Fruit fly (Drosophila melanogaster): Measurements from ENCODE around the gene FMRFaR.

The FMRFaR gene

DNA sequence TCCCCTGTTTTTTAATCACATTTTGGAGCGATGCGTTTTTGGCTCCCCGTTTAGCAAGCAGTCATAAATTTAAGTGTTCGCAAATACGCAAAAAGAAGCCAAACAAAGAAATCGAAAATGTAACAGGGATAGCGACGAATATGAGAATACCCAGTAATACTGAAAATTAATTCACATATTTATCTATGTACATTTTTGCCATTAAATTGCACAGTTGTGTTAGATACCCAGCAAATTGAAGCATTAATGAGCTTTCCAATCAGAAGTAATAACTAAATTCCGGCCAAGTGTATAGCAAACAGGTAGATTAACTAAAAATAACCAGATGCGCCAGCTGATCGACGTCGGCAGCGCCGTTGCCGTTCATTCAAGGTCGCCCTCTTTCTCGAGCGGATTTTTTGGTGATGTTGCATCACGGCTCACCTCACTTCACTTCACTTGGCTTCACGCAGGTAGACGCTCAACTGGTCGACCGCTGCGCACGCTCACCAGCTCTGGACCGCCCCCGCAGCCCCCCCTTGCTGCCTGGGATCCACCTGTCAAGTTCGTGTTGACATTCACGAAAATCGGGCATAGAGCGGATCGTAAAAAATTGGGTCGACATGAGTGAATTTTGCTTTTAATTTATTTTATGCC, 35.6 kb downstream of the FMRFaR start (continued):
- TF ChIP-seq dmrt11E (tag; optimal IDR thresholded peaks at IDR 0.05) (no peak), lab (GFP tag; optimal IDR thresholded peaks at IDR 0.05) (no peak), Asciz (GFP tag; optimal IDR thresholded peaks at IDR 0.05) (no peak), grau (tag; optimal IDR thresholded peaks at IDR 0.05) (peak; percentile 3), ssp (GFP tag; IDR thresholded peaks at IDR 0.05) (no peak), slbo (GFP tag; IDR thresholded peaks at IDR 0.05) (0 out of 2 replicates have a peak, but pooled peaks have one; percentile 17), Adf1 (GFP tag; IDR thresholded peaks at IDR 0.05) (peak; percentile 24; the same call in 1 of the 2 replicates), bsh (GFP tag; optimal IDR thresholded peaks at IDR 0.05) (no peak), croc (GFP tag; conservative IDR thresholded peaks at IDR 0.05) (no peak), Dip3 (GFP tag; optimal IDR thresholded peaks at IDR 0.05) (no peak), insv (GFP tag; optimal IDR thresholded peaks at IDR 0.05) (no peak), CG17186 (GFP tag; optimal IDR thresholded peaks at IDR 0.05) (no peak), Atf6 (GFP tag; IDR thresholded peaks at IDR 0.05) (no peak), Myb (GFP tag; optimal IDR thresholded peaks at IDR 0.05) (no peak), inv (GFP tag; IDR thresholded peaks at IDR 0.05; ENCODE audit: partially characterized antibody) (no peak), CHES-1-like (GFP tag; optimal IDR thresholded peaks at IDR 0.05) (no peak), bigmax (GFP tag; optimal IDR thresholded peaks at IDR 0.05) (no peak), CG7987 (GFP tag; optimal IDR thresholded peaks at IDR 0.05) (peak; percentile 53), ken (GFP tag; IDR thresholded peaks at IDR 0.05) (0 out of 3 replicates have a peak, but pooled peaks have one; percentile 9), zf30C (GFP tag; optimal IDR thresholded peaks at IDR 0.05) (no peak), fd96Cb (tag; optimal IDR thresholded peaks at IDR 0.05) (no peak), CG14710 (tag; optimal IDR thresholded peaks at IDR 0.05) (no peak), Oli (tag; optimal IDR thresholded peaks at IDR 0.05) (peak; percentile 7), row (GFP tag; IDR thresholded peaks at IDR 0.05) (peak; percentile 29; the same call in 1 of the 3 replicates)

DNA sequence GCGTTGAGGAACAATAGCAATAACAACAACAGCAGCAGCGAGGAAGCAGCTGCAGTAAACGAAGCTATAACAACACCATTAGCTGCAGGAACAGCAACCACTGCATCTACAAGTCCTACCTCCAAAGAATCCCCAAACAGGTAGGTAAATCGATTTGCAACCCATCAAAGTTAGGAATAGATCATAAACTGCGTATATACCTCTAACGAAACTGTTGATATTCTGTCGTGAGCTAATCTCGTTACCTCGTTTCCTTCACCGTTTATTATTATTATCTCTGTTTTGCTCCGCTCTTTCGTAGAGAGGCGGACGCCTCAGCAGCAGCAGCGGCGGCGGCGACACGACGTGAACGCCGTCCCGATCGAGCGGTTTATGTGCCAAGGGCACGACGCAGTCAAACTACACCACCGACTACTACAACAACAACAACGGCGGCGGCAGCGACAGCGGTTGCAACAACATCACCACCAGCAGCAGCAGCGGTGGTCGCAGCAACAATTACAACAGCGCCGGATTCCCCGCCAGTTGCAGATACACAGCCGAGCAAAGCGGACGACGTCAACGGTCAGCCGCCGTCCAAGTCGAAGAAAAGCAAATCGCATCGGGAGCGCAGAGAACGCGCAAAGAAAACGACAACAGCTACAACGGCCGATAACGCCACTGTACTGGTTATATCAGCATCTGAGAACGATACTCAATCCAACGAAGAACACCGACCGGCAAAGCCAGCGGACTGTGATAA, 36.5 kb downstream of the FMRFaR start:
- TF ChIP-seq H15 (GFP tag; IDR thresholded peaks at IDR 0.05) = no peak
- no peak for TF ChIP-seq CG3163 (GFP tag; optimal IDR thresholded peaks at IDR 0.05)
- TF ChIP-seq CG9215 (GFP tag; IDR thresholded peaks at IDR 0.05) = no peak
- 0 out of 2 replicates have a peak, but pooled peaks have one; percentile 14 for TF ChIP-seq sens-2 (GFP tag; IDR thresholded peaks at IDR 0.05)
- no peak for TF ChIP-seq ara (GFP tag; IDR thresholded peaks at IDR 0.05)
- no peak for TF ChIP-seq Sox102F (GFP tag; optimal IDR thresholded peaks at IDR 0.05)
- TF ChIP-seq Neu2 (GFP tag; optimal IDR thresholded peaks at IDR 0.05; ENCODE audit: borderline replicate concordance) = no peak
- no peak for TF ChIP-seq CG12236 (GFP tag; optimal IDR thresholded peaks at IDR 0.05)
- no peak for TF ChIP-seq CG8290 (GFP tag; optimal IDR thresholded peaks at IDR 0.05)
- TF ChIP-seq CG8290 (tag; optimal IDR thresholded peaks at IDR 0.05) = peak in 1 of 2 experiments; percentile 14
- peak; percentile 28; the same call in 1 of the 2 replicates for TF ChIP-seq ranshi (GFP tag; IDR thresholded peaks at IDR 0.05)
- TF ChIP-seq tgo (GFP tag; IDR thresholded peaks at IDR 0.05) = no peak
- no peak for TF ChIP-seq CG13424 (tag; optimal IDR thresholded peaks at IDR 0.05)
- TF ChIP-seq Pdp1 (GFP tag; optimal IDR thresholded peaks at IDR 0.05) = peak in 1 of 2 experiments; percentile 89
- TF ChIP-seq CG6175 (GFP tag; IDR thresholded peaks at IDR 0.05) = peak; percentile 89; the same call in 2 of the 3 replicates
- TF ChIP-seq Dad (GFP tag; optimal IDR thresholded peaks at IDR 0.05) = no peak
- no peak for TF ChIP-seq CG4328 (GFP tag; optimal IDR thresholded peaks at IDR 0.05)
- peak; percentile 0 for TF ChIP-seq CG10267 (tag; optimal IDR thresholded peaks at IDR 0.05)
- peak; percentile 24 for TF ChIP-seq Hey (tag; optimal IDR thresholded peaks at IDR 0.05)
- TF ChIP-seq lola (GFP tag; optimal IDR thresholded peaks at IDR 0.05) = no peak
- TF ChIP-seq CG7556 (GFP tag; optimal IDR thresholded peaks at IDR 0.05) = no peak
- 0 out of 3 replicates have a peak, but pooled peaks have one; percentile 56 for TF ChIP-seq Opbp (GFP tag; IDR thresholded peaks at IDR 0.05; ENCODE audit: partially characterized antibody)
- TF ChIP-seq CG14965 (GFP tag; optimal IDR thresholded peaks at IDR 0.05; ENCODE audit: borderline replicate concordance) = no peak
- no peak for TF ChIP-seq tap (tag; optimal IDR thresholded peaks at IDR 0.05)
